Worm (Caenorhabditis elegans) whole organism, L1 larva: Measurements from ENCODE around the gene W07G4.2.

Experiments used
- ama-1 ChIP-seq: fragments of 150-350 bp; optimal IDR thresholded peaks from 2 replicates; lab custom pipeline; 2014
- blmp-1 ChIP-seq: fragments of 150-350 bp; optimal IDR thresholded peaks from 2 replicates; lab custom pipeline; 2014; ENCODE audit warnings: missing biosample characterization, missing genetic modification characterization
- ceh-82 ChIP-seq, 3 experiments: fragments of 150-350 bp in 1 of 3; sonication (generic microtip) in 2 of 3; optimal IDR thresholded peaks; 2 replicates each; lab custom pipeline; 2014 to 2017; ENCODE audit warnings: missing biosample characterization in 3 of 3, missing genetic modification characterization in 3 of 3
- fos-1 ChIP-seq: fragments of 150-350 bp; optimal IDR thresholded peaks from 2 replicates; lab custom pipeline; 2014; ENCODE audit warnings: missing biosample characterization, missing genetic modification characterization
- lin-39 ChIP-seq: fragments of 150-350 bp; optimal IDR thresholded peaks from 2 replicates; lab custom pipeline; 2014; ENCODE audit warnings: missing biosample characterization, missing genetic modification reagents, missing genetic modification characterization
- lsy-2 ChIP-seq, 2 experiments: fragments of 150-350 bp; optimal IDR thresholded peaks; 2 replicates each; lab custom pipeline; 2014; ENCODE audit warnings: missing biosample characterization in 2 of 2, missing genetic modification characterization in 2 of 2
- nhr-237 ChIP-seq: fragments of 150-350 bp; optimal IDR thresholded peaks from 2 replicates; lab custom pipeline; 2014; ENCODE audit warnings: missing biosample characterization, missing genetic modification characterization
- nhr-28 ChIP-seq: fragments of 150-350 bp; optimal IDR thresholded peaks from 2 replicates; lab custom pipeline; 2014; ENCODE audit warnings: missing biosample characterization, missing genetic modification characterization
- snpc-4 ChIP-seq: fragments of 150-350 bp; optimal IDR thresholded peaks from 2 replicates; lab custom pipeline; 2014; ENCODE audit warnings: missing biosample characterization, missing genetic modification characterization
- unc-86 ChIP-seq: sonication (generic microtip); optimal IDR thresholded peaks from 2 replicates; lab custom pipeline; 2016; ENCODE audit warnings: missing genetic modification characterization, missing compliant biosample characterization

DNA sequence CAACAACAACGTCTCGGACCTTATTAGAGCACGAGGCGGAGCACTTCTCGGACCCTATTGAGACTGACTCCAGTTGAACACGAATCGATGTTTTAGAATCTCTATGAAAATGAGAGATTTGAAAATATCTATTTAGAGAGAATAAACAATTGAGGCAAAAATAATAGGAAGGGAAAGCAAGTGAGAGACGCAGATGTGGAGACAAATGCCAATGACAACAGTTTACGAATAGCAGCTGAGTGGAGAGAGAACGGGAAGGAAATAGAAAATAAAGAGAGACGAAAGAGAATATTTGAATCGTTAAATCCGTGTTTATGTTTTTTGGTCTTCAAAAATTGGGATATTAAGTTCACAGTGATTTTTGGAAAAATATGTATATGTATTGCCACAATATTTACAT lies 26.5 kb downstream of the W07G4.2 start:
- TF ChIP-seq lsy-2 (tag; optimal IDR thresholded peaks at IDR 0.05; lab: Kevin White, UChicago) (peak; percentile 0 to 37), ama-1 (lab: Kevin White, UChicago) (no peak), blmp-1 (tag; lab: Kevin White, UChicago) (peak; percentile 70), unc-86 (tag; lab: Kevin White, UChicago) (no peak), nhr-237 (tag; lab: Kevin White, UChicago) (no peak), nhr-28 (tag; lab: Kevin White, UChicago) (no peak), snpc-4 (peak; percentile 19), lin-39 (no peak), ceh-82 (tag; optimal IDR thresholded peaks at IDR 0.05; lab: Kevin White, UChicago) (no peak), fos-1 (no peak)
